Fruit fly (Drosophila melanogaster) whole organism, embryonic: Measurements from ENCODE around the gene Npc2g.
A peak's percentile ranks its signal among the peaks of the same experiment; 100 is the strongest.

Experiments
- Atf3 ChIP-seq: fragments of 200-800 bp; sonication (Bioruptor generic); optimal IDR thresholded peaks from 3 replicates; lab custom pipeline; 2016; ENCODE audit warnings: missing biosample characterization, missing genetic modification characterization
- CG10267 ChIP-seq: fragments of 200-800 bp; sonication (Bioruptor generic); optimal IDR thresholded peaks from 2 replicates; lab custom pipeline; 2018; ENCODE audit warnings: missing biosample characterization, mild to moderate bottlenecking, missing genetic modification characterization, moderate library complexity
- CG10543 ChIP-seq: fragments of 200-800 bp; sonication (Bioruptor generic); optimal IDR thresholded peaks from 3 replicates; lab custom pipeline; 2017; ENCODE audit warnings: missing biosample characterization, mild to moderate bottlenecking, missing genetic modification characterization, moderate library complexity
- CG10979 ChIP-seq: fragments of 200-800 bp; sonication (Bioruptor generic); optimal IDR thresholded peaks from 2 replicates; lab custom pipeline; 2018; ENCODE audit warnings: missing biosample characterization, mild to moderate bottlenecking, missing genetic modification characterization, moderate library complexity
- CG12104 ChIP-seq: fragments of 200-800 bp; sonication (Bioruptor generic); optimal IDR thresholded peaks from 3 replicates; lab custom pipeline; 2016; ENCODE audit warnings: missing biosample characterization, missing genetic modification characterization
- CG13775 ChIP-seq: fragments of 200-800 bp; sonication (Bioruptor generic); optimal IDR thresholded peaks from 3 replicates; lab custom pipeline; 2017; ENCODE audit warnings: missing biosample characterization, mild to moderate bottlenecking, missing genetic modification characterization
- CG16779 ChIP-seq: fragments of 200-800 bp; sonication (Bioruptor generic); IDR thresholded peaks from 2 replicates; pipeline ENCODE4 v1.3.6; 2022; ENCODE audit warnings: missing biosample characterization, missing genetic modification characterization
- CG18262 ChIP-seq: fragments of 200-800 bp; optimal IDR thresholded peaks from 3 replicates; lab custom pipeline; 2019; ENCODE audit warnings: missing biosample characterization, mild to moderate bottlenecking, missing genetic modification characterization, moderate library complexity
- CG2199 ChIP-seq: fragments of 200-800 bp; sonication (Bioruptor generic); IDR thresholded peaks from 3 replicates; pipeline ENCODE4 v1.3.6; 2022; ENCODE audit warnings: missing biosample characterization, missing genetic modification characterization
- CG2712 ChIP-seq: fragments of 200-800 bp; optimal IDR thresholded peaks from 3 replicates; lab custom pipeline; 2019; ENCODE audit warnings: missing biosample characterization, mild to moderate bottlenecking, missing genetic modification characterization, moderate library complexity
- CG33213 ChIP-seq: fragments of 200-800 bp; sonication (Bioruptor generic); optimal IDR thresholded peaks from 3 replicates; lab custom pipeline; 2016; ENCODE audit warnings: missing biosample characterization, missing genetic modification characterization
- CG4404 ChIP-seq: fragments of 200-800 bp; sonication (Bioruptor generic); IDR thresholded peaks from 2 replicates; pipeline ENCODE4 v1.3.6; 2022; ENCODE audit warnings: missing biosample characterization, missing genetic modification characterization
- CG6654 ChIP-seq: fragments of 200-800 bp; sonication (Bioruptor generic); optimal IDR thresholded peaks from 2 replicates; lab custom pipeline; 2017; ENCODE audit warnings: missing biosample characterization, mild to moderate bottlenecking, missing genetic modification characterization
- CG6813 ChIP-seq: fragments of 200-800 bp; sonication (Bioruptor generic); optimal IDR thresholded peaks from 2 replicates; lab custom pipeline; 2017; ENCODE audit warnings: missing biosample characterization, missing genetic modification characterization, mild to moderate bottlenecking, moderate library complexity, missing genetic modification reagents
- CG8765 ChIP-seq: fragments of 200-800 bp; sonication (Bioruptor generic); IDR thresholded peaks from 2 replicates; pipeline ENCODE4 v1.3.6; 2022; ENCODE audit warnings: missing biosample characterization, missing genetic modification characterization
- D19A ChIP-seq: fragments of 200-800 bp; optimal IDR thresholded peaks from 3 replicates; lab custom pipeline; 2019; ENCODE audit warnings: missing biosample characterization, mild to moderate bottlenecking, missing genetic modification characterization, moderate library complexity
- Dad ChIP-seq: fragments of 200-800 bp; sonication (Bioruptor generic); optimal IDR thresholded peaks from 3 replicates; lab custom pipeline; 2016; ENCODE audit warnings: missing biosample characterization, missing genetic modification characterization
- Fer3 ChIP-seq: fragments of 200-800 bp; sonication (Bioruptor generic); optimal IDR thresholded peaks from 2 replicates; lab custom pipeline; 2018; ENCODE audit warnings: missing biosample characterization, mild to moderate bottlenecking, missing genetic modification characterization, moderate library complexity
- HLH4C ChIP-seq: fragments of 200-800 bp; sonication (Bioruptor generic); IDR thresholded peaks from 3 replicates; pipeline ENCODE4 v1.3.6; 2022; ENCODE audit warnings: missing biosample characterization, missing genetic modification characterization; ENCODE audit not compliant: partially characterized antibody
- Hand ChIP-seq: fragments of 200-800 bp; sonication (Bioruptor generic); optimal IDR thresholded peaks from 2 replicates; lab custom pipeline; 2017; ENCODE audit warnings: mild to moderate bottlenecking, missing biosample characterization, missing genetic modification reagents, missing genetic modification characterization
- Hmr ChIP-seq: fragments of 200-800 bp; sonication (Bioruptor generic); optimal IDR thresholded peaks from 3 replicates; lab custom pipeline; 2017; ENCODE audit warnings: mild to moderate bottlenecking, missing biosample characterization, missing genetic modification reagents, missing genetic modification characterization
- Hsf ChIP-seq: fragments of 200-800 bp; sonication (Bioruptor generic); optimal IDR thresholded peaks from 3 replicates; lab custom pipeline; 2016; ENCODE audit warnings: missing biosample characterization, missing genetic modification characterization
- Lim3 ChIP-seq: fragments of 200-800 bp; sonication (Bioruptor generic); IDR thresholded peaks from 2 replicates; pipeline ENCODE4 v1.3.6; 2022; ENCODE audit warnings: missing biosample characterization, missing genetic modification characterization
- MTF-1 ChIP-seq: fragments of 200-800 bp; sonication (Bioruptor generic); optimal IDR thresholded peaks from 2 replicates; lab custom pipeline; 2018; ENCODE audit warnings: missing biosample characterization, mild to moderate bottlenecking, missing genetic modification characterization, borderline replicate concordance
- Med ChIP-seq: fragments of 200-800 bp; sonication (Bioruptor generic); peaks from one replicate; lab custom pipeline; 2016; ENCODE audit warnings: missing biosample characterization, missing genetic modification characterization, mild to moderate bottlenecking, inconsistent platforms, moderate library complexity
- Meics ChIP-seq: fragments of 200-800 bp; sonication (Bioruptor generic); optimal IDR thresholded peaks from 2 replicates; lab custom pipeline; 2017; ENCODE audit warnings: missing biosample characterization, mild to moderate bottlenecking, missing genetic modification characterization
- Oli ChIP-seq: fragments of 200-800 bp; sonication (Bioruptor generic); optimal IDR thresholded peaks from 2 replicates; lab custom pipeline; 2018; ENCODE audit warnings: missing biosample characterization, mild to moderate bottlenecking, missing genetic modification characterization, moderate library complexity
- Sry-β ChIP-seq: fragments of 200-800 bp; sonication (Bioruptor generic); optimal IDR thresholded peaks from 2 replicates; lab custom pipeline; 2018; ENCODE audit warnings: missing biosample characterization, mild to moderate bottlenecking, missing genetic modification characterization, moderate library complexity
- ara ChIP-seq: fragments of 200-800 bp; sonication (Bioruptor generic); IDR thresholded peaks from 2 replicates; pipeline ENCODE4 v1.3.6; 2022; ENCODE audit warnings: missing biosample characterization, missing genetic modification characterization
- ato ChIP-seq: fragments of 200-800 bp; sonication (Bioruptor generic); IDR thresholded peaks from 2 replicates; pipeline ENCODE4 v1.3.6; 2022; ENCODE audit warnings: missing biosample characterization, missing genetic modification characterization; ENCODE audit not compliant: partially characterized antibody
- bcd ChIP-seq: fragments of 200-800 bp; sonication (Bioruptor generic); optimal IDR thresholded peaks from 2 replicates; lab custom pipeline; 2017; ENCODE audit warnings: missing biosample characterization, mild to moderate bottlenecking, missing genetic modification characterization
- cas ChIP-seq: fragments of 200-800 bp; sonication (Bioruptor generic); IDR thresholded peaks from 2 replicates; pipeline ENCODE4 v1.3.6; 2022; ENCODE audit warnings: missing biosample characterization, missing genetic modification characterization
- dysf ChIP-seq: fragments of 200-800 bp; sonication (Bioruptor generic); IDR thresholded peaks from 3 replicates; pipeline ENCODE4 v1.3.6; 2022; ENCODE audit warnings: missing biosample characterization, missing genetic modification characterization
- gro ChIP-seq: fragments of 200-800 bp; sonication (Bioruptor generic); optimal IDR thresholded peaks from 2 replicates; lab custom pipeline; 2016; ENCODE audit warnings: missing biosample characterization, missing genetic modification characterization
- lov ChIP-seq, 2 experiments: fragments of 200-800 bp in 1 of 2; fragments of >200 bp in 1 of 2; sonication (Bioruptor generic) in 1 of 2; IDR thresholded peaks in 1 of 2; optimal IDR thresholded peaks in 1 of 2; 2 replicates in 1 of 2; 3 replicates in 1 of 2; pipeline versions ENCODE4 v1.3.6 to Lab custom; 2017 to 2022; ENCODE audit warnings: missing biosample characterization in 1 of 2, missing genetic modification characterization in 1 of 2
- nau ChIP-seq: fragments of 200-800 bp; sonication (Bioruptor generic); optimal IDR thresholded peaks from 3 replicates; lab custom pipeline; 2017; ENCODE audit warnings: missing biosample characterization, mild to moderate bottlenecking, missing genetic modification characterization, missing genetic modification reagents
- prd ChIP-seq, 3 experiments: fragments of >200 bp in 2 of 3; fragments of 200-800 bp in 1 of 3; sonication (Bioruptor generic) in 1 of 3; optimal IDR thresholded peaks in 2 of 3; IDR thresholded peaks in 1 of 3; 2 replicates in 2 of 3; 3 replicates in 1 of 3; pipeline versions ENCODE4 v1.3.6 to Lab custom; 2017 to 2022; ENCODE audit warnings: missing biosample characterization in 1 of 3, missing genetic modification characterization in 1 of 3
- psq ChIP-seq: fragments of 200-800 bp; sonication (Bioruptor generic); optimal IDR thresholded peaks from 2 replicates; lab custom pipeline; 2017; ENCODE audit warnings: missing biosample characterization, missing genetic modification characterization
- pzg ChIP-seq: fragments of 200-800 bp; sonication (Bioruptor generic); optimal IDR thresholded peaks from 3 replicates; lab custom pipeline; 2018; ENCODE audit warnings: missing biosample characterization, mild to moderate bottlenecking, missing genetic modification characterization, moderate library complexity
- run ChIP-seq: fragments of 200-800 bp; sonication (Bioruptor generic); optimal IDR thresholded peaks from 3 replicates; lab custom pipeline; 2018; ENCODE audit warnings: missing biosample characterization, mild to moderate bottlenecking, missing genetic modification characterization
- sens ChIP-seq: fragments of 200-800 bp; sonication (Bioruptor generic); peaks from one replicate; lab custom pipeline; 2016; ENCODE audit warnings: missing biosample characterization, missing genetic modification characterization
- ssp ChIP-seq: fragments of 200-800 bp; sonication (Bioruptor generic); IDR thresholded peaks from 2 replicates; pipeline ENCODE4 v1.3.6; 2022; ENCODE audit warnings: missing biosample characterization, missing genetic modification characterization
- tll ChIP-seq, 2 experiments: fragments of 200-800 bp in 1 of 2; fragments of >200 bp in 1 of 2; sonication (Bioruptor generic) in 1 of 2; optimal IDR thresholded peaks; 2 replicates each; lab custom pipeline; 2017 to 2019; ENCODE audit warnings: missing biosample characterization in 2 of 2, missing genetic modification characterization in 2 of 2, mild to moderate bottlenecking in 1 of 2, moderate library complexity in 1 of 2
- tna ChIP-seq: fragments of 200-800 bp; sonication (Bioruptor generic); IDR thresholded peaks from 2 replicates; pipeline ENCODE4 v1.3.6; 2022; ENCODE audit warnings: missing biosample characterization, missing genetic modification characterization; ENCODE audit not compliant: partially characterized antibody
- twi ChIP-seq: fragments of 200-800 bp; optimal IDR thresholded peaks from 2 replicates; lab custom pipeline; 2019; ENCODE audit warnings: missing biosample characterization, mild to moderate bottlenecking, missing genetic modification characterization, moderate library complexity

Gene Npc2g

DNA sequence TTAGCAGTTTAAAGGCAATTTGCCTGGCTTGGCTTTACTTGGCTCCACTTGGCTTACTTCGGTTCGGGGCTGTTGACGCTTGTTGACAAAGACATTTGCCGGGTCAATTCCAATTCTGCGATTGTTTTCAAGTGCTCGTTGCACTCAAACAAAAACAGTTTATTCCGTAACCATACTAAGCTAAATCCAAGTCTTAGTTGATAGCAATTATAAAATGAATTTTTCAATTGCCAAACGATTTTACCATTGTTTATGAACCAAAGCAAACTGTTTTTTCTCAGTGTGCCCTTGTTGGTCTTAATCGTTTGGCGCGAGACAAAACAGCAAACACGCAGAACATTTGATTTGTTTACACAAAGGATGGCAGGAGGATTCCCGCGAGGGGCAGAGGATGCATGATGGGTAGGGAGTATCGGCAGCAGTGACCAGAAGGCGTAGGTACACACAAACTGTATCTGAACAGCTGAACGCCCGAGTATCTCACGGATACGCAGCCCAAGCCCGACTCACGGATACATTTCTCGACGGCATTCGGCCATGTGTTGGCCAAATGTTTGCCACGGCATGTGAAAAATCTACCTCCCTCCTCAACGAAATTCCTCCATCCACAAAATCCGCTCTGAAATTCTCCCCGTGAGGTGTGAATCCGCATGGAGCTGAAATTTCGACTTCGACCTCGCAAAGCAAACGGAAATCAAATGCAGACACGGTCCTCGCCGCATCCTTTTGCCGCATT, 9.6 kb upstream of the Npc2g start:
- TF ChIP-seq Dad (no peak), CG13775 (GFP tag; lab: Kevin White, UChicago) (no peak), CG8765 (0 out of 2 replicates have a peak, but pooled peaks have one; percentile 8), Med (GFP tag; lab: Kevin White, UChicago) (peak; percentile 46), prd (optimal IDR thresholded peaks at IDR 0.05; lab: Kevin White, UChicago) (no peak), prd (GFP tag; IDR thresholded peaks at IDR 0.05; lab: Robert Waterston, UW) (peak; percentile 67), tll (GFP tag; optimal IDR thresholded peaks at IDR 0.05; lab: Kevin White, UChicago) (peak in 1 of 2 experiments; percentile 84), CG2712 (tag; lab: Kevin White, UChicago) (peak; percentile 3), CG4404 (0 out of 2 replicates have a peak, but pooled peaks have one; percentile 30), twi (tag; lab: Kevin White, UChicago) (peak; percentile 96), ssp (GFP tag; lab: Robert Waterston, UW) (0 out of 2 replicates have a peak, but pooled peaks have one; percentile 6)
- TF ChIP-seq, all 482 proteins: peak for 8

DNA sequence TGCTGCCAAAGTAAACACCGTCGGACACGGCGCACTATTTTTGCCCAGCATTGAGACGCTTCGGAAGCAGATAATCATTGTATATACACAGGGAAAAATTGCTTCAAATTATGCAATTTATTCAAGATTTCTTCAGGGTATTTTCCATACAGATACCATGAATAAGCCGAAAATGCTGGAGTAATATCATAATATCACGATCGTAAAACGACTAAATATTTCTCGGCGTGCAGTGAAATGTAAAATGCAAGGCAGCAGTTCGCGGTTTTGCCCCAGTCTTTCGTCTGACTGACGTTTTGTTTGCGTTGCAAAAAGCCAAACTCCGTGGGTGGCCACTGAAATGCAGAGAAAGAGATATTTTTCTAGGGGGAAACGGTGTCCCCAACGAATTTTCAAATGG, 5.8 kb upstream of the Npc2g start:
- peak; percentile 9 for TF ChIP-seq sens (GFP tag; lab: Kevin White, UChicago)
- no peak for TF ChIP-seq CG6813 (GFP tag; lab: Kevin White, UChicago)

DNA sequence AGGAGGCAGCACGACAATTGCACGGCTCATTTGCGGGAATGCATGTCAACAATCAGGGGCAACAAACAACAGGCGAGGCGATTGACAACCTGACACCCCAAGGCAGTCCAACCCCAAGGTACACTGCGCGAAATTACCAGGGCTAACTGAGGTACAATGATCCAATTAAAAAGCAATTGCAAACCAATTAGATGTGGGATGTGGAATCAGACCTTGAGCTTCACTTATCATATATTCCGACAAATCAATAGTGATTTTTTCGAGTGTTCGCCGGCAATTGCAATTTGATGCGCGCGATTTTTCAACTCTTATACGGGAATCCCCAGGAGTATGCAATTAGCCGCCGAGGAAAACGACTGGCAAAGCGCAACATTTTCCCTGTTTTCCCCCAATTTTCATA, 2.0 kb upstream of the Npc2g start:
- TF ChIP-seq pzg (GFP tag; lab: Kevin White, UChicago): no peak
- TF ChIP-seq Hmr (GFP tag; lab: Kevin White, UChicago): no peak
- no peak for TF ChIP-seq CG33213 (GFP tag; lab: Kevin White, UChicago)
- TF ChIP-seq cas: no peak
- no peak for TF ChIP-seq gro (GFP tag; lab: Kevin White, UChicago)
- TF ChIP-seq CG6654 (GFP tag; lab: Kevin White, UChicago): no peak
- no peak for TF ChIP-seq CG16779 (GFP tag; lab: Robert Waterston, UW)
- no peak for TF ChIP-seq tna
- peak; percentile 4 for TF ChIP-seq CG18262 (tag; lab: Kevin White, UChicago)
- no peak for TF ChIP-seq dysf (GFP tag; lab: Robert Waterston, UW)
- TF ChIP-seq lov (optimal IDR thresholded peaks at IDR 0.05; lab: Kevin White, UChicago): no peak
- no peak for TF ChIP-seq lov (GFP tag; IDR thresholded peaks at IDR 0.05; lab: Robert Waterston, UW)
- no peak for TF ChIP-seq Atf3 (GFP tag; lab: Kevin White, UChicago)
- no peak for TF ChIP-seq CG12104 (GFP tag; lab: Kevin White, UChicago)
- TF ChIP-seq Hand: no peak
- no peak for TF ChIP-seq D19A (tag; lab: Kevin White, UChicago)
- no peak for TF ChIP-seq MTF-1
- no peak for TF ChIP-seq Meics
- TF ChIP-seq CG10267 (tag; lab: Kevin White, UChicago): no peak
- no peak for TF ChIP-seq Lim3
- no peak for TF ChIP-seq CG10543 (GFP tag; lab: Kevin White, UChicago)
- TF ChIP-seq Oli (tag; lab: Kevin White, UChicago): no peak
- TF ChIP-seq HLH4C: no peak
- no peak for TF ChIP-seq ato (GFP tag; lab: Robert Waterston, UW)
- no peak for TF ChIP-seq nau
- no peak for TF ChIP-seq run (tag; lab: Kevin White, UChicago)
- TF ChIP-seq ara (GFP tag; lab: Robert Waterston, UW): peak; percentile 64; the same call in 1 of the 2 replicates
- no peak for TF ChIP-seq Sry-β
- no peak for TF ChIP-seq CG2199 (GFP tag; lab: Robert Waterston, UW)
- TF ChIP-seq Fer3: no peak
- no peak for TF ChIP-seq Hsf (GFP tag; lab: Kevin White, UChicago)
- peak; percentile 8 for TF ChIP-seq CG10979 (tag; lab: Kevin White, UChicago)
- TF ChIP-seq psq (GFP tag; lab: Kevin White, UChicago): no peak
- TF ChIP-seq bcd (GFP tag; lab: Kevin White, UChicago): no peak
